Worm (Caenorhabditis elegans): ENCODE data around the gene dohh-1.

The dohh-1 gene

DNA sequence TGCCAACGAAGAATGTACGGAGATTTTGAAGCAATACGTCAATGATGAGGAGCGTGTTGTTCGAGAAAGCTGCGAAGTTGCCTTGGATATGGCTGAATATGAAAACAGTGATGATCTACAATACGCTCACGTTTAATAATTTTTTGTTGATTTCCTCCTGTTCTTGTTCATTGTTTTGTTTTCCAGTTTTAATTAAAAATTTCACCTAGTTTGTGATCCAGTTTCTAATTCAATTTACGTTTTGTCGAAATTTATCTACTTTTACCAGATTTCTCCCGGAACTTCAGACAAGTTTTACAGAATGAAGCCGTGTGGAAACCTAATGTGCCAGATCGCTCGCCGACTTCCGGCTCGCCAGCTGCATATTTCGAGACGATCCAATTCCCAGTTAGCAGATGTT is 1.1 kb downstream of the dohh-1 start, which contains the start of gene dap-3:
dap-3 (plus strand) TSS at position 301 of the 400 bp plus-strand sequence.
- TF ChIP-seq ceh-30 (tag; optimal IDR thresholded peaks at IDR 0.05) (no peak), sox-2 (GFP tag; IDR thresholded peaks at IDR 0.05) (no peak), rnt-1 (tag; optimal IDR thresholded peaks at IDR 0.05) (no peak), mec-3 (tag; optimal IDR thresholded peaks at IDR 0.05; ENCODE audit: borderline replicate concordance) (no peak), che-1 (tag; optimal IDR thresholded peaks at IDR 0.05) (no peak), ceh-24 (tag; optimal IDR thresholded peaks at IDR 0.05) (no peak), tbx-7 (tag; optimal IDR thresholded peaks at IDR 0.05) (no peak), ceh-14 (tag; optimal IDR thresholded peaks at IDR 0.05) (no peak), unc-3 (GFP tag; conservative IDR thresholded peaks at IDR 0.05) (no peak), unc-3 (tag; optimal IDR thresholded peaks at IDR 0.05) (no peak), unc-55 (GFP tag; optimal IDR thresholded peaks at IDR 0.05) (no peak), unc-42 (tag; optimal IDR thresholded peaks at IDR 0.05) (no peak), zip-5 (tag; optimal IDR thresholded peaks at IDR 0.05) (no peak), gmeb-2 (tag; optimal IDR thresholded peaks at IDR 0.05) (no peak), ahr-1 (tag; optimal IDR thresholded peaks at IDR 0.05) (no peak), ceh-18 (tag; optimal IDR thresholded peaks at IDR 0.05) (no peak), dmd-4 (tag; optimal IDR thresholded peaks at IDR 0.05; ENCODE audit: borderline replicate concordance) (no peak), pha-4 (tag; optimal IDR thresholded peaks at IDR 0.05) (no peak), K09A11.1 (tag; optimal IDR thresholded peaks at IDR 0.05; ENCODE audit: insufficient read depth) (no peak)

DNA sequence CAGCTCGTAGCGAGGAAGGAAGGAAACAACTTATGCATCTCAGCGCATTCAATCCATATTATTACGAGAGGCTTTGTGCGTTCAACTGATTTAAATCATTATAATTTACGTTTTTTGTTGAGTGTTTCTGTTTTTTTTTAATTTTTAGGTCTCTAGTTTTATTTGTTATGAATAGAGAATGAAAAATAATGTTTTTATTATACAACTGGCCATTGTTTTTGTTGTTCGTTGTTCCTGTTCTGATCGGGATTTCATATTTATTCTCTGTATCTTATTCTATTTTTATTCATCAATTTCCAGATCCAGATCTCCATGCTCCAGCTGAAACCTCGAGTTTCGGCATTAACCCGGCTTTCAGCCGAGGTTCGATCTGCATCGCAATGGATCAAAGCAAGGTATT is 2.6 kb downstream of the dohh-1 start, which contains the start of gene mrps-22:
mrps-22 (plus strand) TSS at position 301 of the 400 bp plus-strand sequence.
- TF ChIP-seq lin-11 (tag; optimal IDR thresholded peaks at IDR 0.05) (no peak), pag-3 (tag; optimal IDR thresholded peaks at IDR 0.05; ENCODE audit: borderline replicate concordance) (no peak), che-1 (tag; optimal IDR thresholded peaks at IDR 0.05) (no peak), eyg-1 (tag; optimal IDR thresholded peaks at IDR 0.05) (no peak), unc-55 (GFP tag; optimal IDR thresholded peaks at IDR 0.05) (no peak), hlh-15 (tag; optimal IDR thresholded peaks at IDR 0.05) (no peak)

DNA sequence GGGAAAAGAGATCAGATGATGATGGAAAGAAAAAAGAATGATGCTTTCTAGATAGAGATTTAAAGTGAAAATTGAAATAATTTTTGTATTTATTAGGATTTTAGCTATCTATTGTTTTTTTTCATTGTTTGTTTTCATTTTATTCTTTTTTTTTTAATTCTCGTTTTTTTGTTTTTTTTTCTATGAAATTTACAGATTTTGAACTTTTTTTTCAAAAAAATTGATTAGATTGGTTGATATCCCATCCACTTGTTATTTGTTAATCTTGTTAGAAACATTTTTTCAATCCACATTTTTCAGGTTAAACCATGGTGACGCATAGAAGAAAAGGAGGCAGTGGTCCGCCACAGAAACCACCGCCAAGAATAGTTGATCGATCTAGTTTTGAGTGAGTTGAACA is 4.3 kb downstream of the dohh-1 start, which contains the start of gene algn-9:
algn-9 (plus strand) TSS at position 301 of the 400 bp plus-strand sequence.
- TF ChIP-seq K09A11.1 (tag; optimal IDR thresholded peaks at IDR 0.05; ENCODE audit: insufficient read depth) (no peak), ceh-22 (tag; optimal IDR thresholded peaks at IDR 0.05) (no peak), rnt-1 (tag; optimal IDR thresholded peaks at IDR 0.05) (no peak), sox-4 (tag; optimal IDR thresholded peaks at IDR 0.05) (no peak), elt-2 (tag; optimal IDR thresholded peaks at IDR 0.05) (no peak), unc-86 (tag; optimal IDR thresholded peaks at IDR 0.05) (no peak), npax-4 (tag; optimal IDR thresholded peaks at IDR 0.05) (no peak), ceh-30 (tag; optimal IDR thresholded peaks at IDR 0.05) (no peak), eyg-1 (tag; optimal IDR thresholded peaks at IDR 0.05) (no peak), syd-9 (tag; optimal IDR thresholded peaks at IDR 0.05) (no peak), pag-3 (tag; optimal IDR thresholded peaks at IDR 0.05; ENCODE audit: borderline replicate concordance) (no peak), ama-1 (optimal IDR thresholded peaks at IDR 0.05) (no peak), fkh-6 (tag; optimal IDR thresholded peaks at IDR 0.05) (no peak), ets-4 (tag; optimal IDR thresholded peaks at IDR 0.05) (no peak)

DNA sequence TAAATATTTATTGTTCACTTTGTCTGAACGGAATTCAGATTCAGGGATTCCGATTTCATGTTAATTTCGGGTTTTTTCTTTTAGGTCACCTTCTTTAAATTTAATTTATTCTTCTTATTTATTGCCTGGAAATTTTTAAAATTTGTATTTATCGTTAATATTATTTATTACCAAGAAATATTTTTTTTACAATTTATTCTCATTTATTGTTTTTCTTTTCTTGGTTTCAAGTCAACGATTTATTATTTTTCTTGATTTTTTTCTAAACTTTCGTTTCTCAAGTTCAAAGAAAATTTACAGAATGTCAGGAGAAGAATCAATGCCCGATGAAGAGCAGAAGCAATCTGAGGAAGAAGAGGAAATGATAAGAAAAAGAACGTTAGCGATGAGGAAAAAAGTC is 8.0 kb downstream of the dohh-1 start, which contains the start of gene crn-3:
crn-3 (plus strand) TSS at position 301 of the 400 bp plus-strand sequence.
- TF ChIP-seq hlh-15 (tag; optimal IDR thresholded peaks at IDR 0.05): no peak
- no peak for TF ChIP-seq fkh-6 (tag; optimal IDR thresholded peaks at IDR 0.05)
- no peak for TF ChIP-seq fax-1 (tag; optimal IDR thresholded peaks at IDR 0.05)
- TF ChIP-seq elt-2 (tag; optimal IDR thresholded peaks at IDR 0.05): no peak
- no peak for TF ChIP-seq ceh-22 (tag; optimal IDR thresholded peaks at IDR 0.05)
- TF ChIP-seq ceh-34 (tag; optimal IDR thresholded peaks at IDR 0.05): no peak
- no peak for TF ChIP-seq ceh-2 (tag; optimal IDR thresholded peaks at IDR 0.05)
- no peak for TF ChIP-seq pha-4 (tag; optimal IDR thresholded peaks at IDR 0.05)
- no peak for TF ChIP-seq ceh-14 (tag; optimal IDR thresholded peaks at IDR 0.05)
- TF ChIP-seq C38D4.7 (GFP tag; optimal IDR thresholded peaks at IDR 0.05): no peak
- no peak for TF ChIP-seq nhr-232 (tag; optimal IDR thresholded peaks at IDR 0.05)
- TF ChIP-seq sox-2 (GFP tag; IDR thresholded peaks at IDR 0.05): no peak
- TF ChIP-seq elt-4 (tag; optimal IDR thresholded peaks at IDR 0.05): no peak
- TF ChIP-seq tbx-7 (tag; optimal IDR thresholded peaks at IDR 0.05): no peak
- no peak for TF ChIP-seq ceh-30 (tag; optimal IDR thresholded peaks at IDR 0.05)

All from whole organism, late embryonic.